Fruit fly (Drosophila melanogaster) whole organism, embryonic: ENCODE measurements around the gene CG42823.

Experiments
- ATbp ChIP-seq: fragments of 200-800 bp; sonication (Bioruptor generic); optimal IDR thresholded peaks from 2 replicates; lab custom pipeline; 2017; ENCODE audit warnings: missing biosample characterization, mild to moderate bottlenecking, missing genetic modification characterization, missing genetic modification reagents
- BEAF-32 ChIP-seq: fragments of 200-800 bp; sonication (Bioruptor generic); optimal IDR thresholded peaks from 3 replicates; lab custom pipeline; 2017; ENCODE audit warnings: missing biosample characterization, missing genetic modification characterization, mild to moderate bottlenecking, moderate library complexity, missing genetic modification reagents
- CG11504 ChIP-seq: fragments of 200-800 bp; sonication (Bioruptor generic); optimal IDR thresholded peaks from 3 replicates; lab custom pipeline; 2019; ENCODE audit warnings: missing biosample characterization, mild to moderate bottlenecking, missing genetic modification characterization, moderate library complexity
- CG12299 ChIP-seq: fragments of 200-800 bp; sonication (Bioruptor generic); optimal IDR thresholded peaks from 2 replicates; lab custom pipeline; 2018; ENCODE audit warnings: missing biosample characterization, mild to moderate bottlenecking, missing genetic modification characterization
- CG13624 ChIP-seq: fragments of 200-800 bp; sonication (Bioruptor generic); optimal IDR thresholded peaks from 2 replicates; lab custom pipeline; 2016; ENCODE audit warnings: missing biosample characterization, missing genetic modification characterization
- CG13894 ChIP-seq: fragments of 200-800 bp; sonication (Bioruptor generic); optimal IDR thresholded peaks from 3 replicates; lab custom pipeline; 2018; ENCODE audit warnings: missing biosample characterization, mild to moderate bottlenecking, missing genetic modification characterization, moderate library complexity
- CG14965 ChIP-seq: fragments of 200-800 bp; sonication (Bioruptor generic); optimal IDR thresholded peaks from 2 replicates; lab custom pipeline; 2016; ENCODE audit warnings: missing biosample characterization, missing genetic modification characterization, borderline replicate concordance
- CG15514 ChIP-seq: fragments of 200-800 bp; sonication (Bioruptor generic); optimal IDR thresholded peaks from 3 replicates; lab custom pipeline; 2017; ENCODE audit warnings: missing biosample characterization, missing genetic modification characterization, mild to moderate bottlenecking, moderate library complexity, missing genetic modification reagents
- CG17361 ChIP-seq: fragments of 200-800 bp; sonication (Bioruptor generic); IDR thresholded peaks from 3 replicates; pipeline ENCODE4 v1.3.6; 2022; ENCODE audit warnings: missing biosample characterization, missing genetic modification characterization
- CG1792 ChIP-seq: fragments of 200-800 bp; sonication (Bioruptor generic); optimal IDR thresholded peaks from 2 replicates; lab custom pipeline; 2016; ENCODE audit warnings: missing biosample characterization, missing genetic modification characterization
- CG18262 ChIP-seq: fragments of 200-800 bp; optimal IDR thresholded peaks from 3 replicates; lab custom pipeline; 2019; ENCODE audit warnings: missing biosample characterization, mild to moderate bottlenecking, missing genetic modification characterization, moderate library complexity
- CG31388 ChIP-seq: fragments of 200-800 bp; sonication (Bioruptor generic); optimal IDR thresholded peaks from 2 replicates; lab custom pipeline; 2016; ENCODE audit warnings: missing biosample characterization, missing genetic modification characterization
- CG31441 ChIP-seq: fragments of 200-800 bp; sonication (Bioruptor generic); IDR thresholded peaks from 2 replicates; pipeline ENCODE4 v1.3.6; 2022; ENCODE audit warnings: missing biosample characterization, missing genetic modification characterization
- CG33557 ChIP-seq: fragments of 200-800 bp; sonication (Bioruptor generic); optimal IDR thresholded peaks from 2 replicates; lab custom pipeline; 2019; ENCODE audit warnings: missing biosample characterization, mild to moderate bottlenecking, missing genetic modification characterization, moderate library complexity
- CG4617 ChIP-seq: fragments of 200-800 bp; sonication (Bioruptor generic); optimal IDR thresholded peaks from 3 replicates; lab custom pipeline; 2016; ENCODE audit warnings: missing biosample characterization, missing genetic modification characterization, borderline replicate concordance
- CG4820 ChIP-seq: fragments of 200-800 bp; sonication (Bioruptor generic); optimal IDR thresholded peaks from 3 replicates; lab custom pipeline; 2016; ENCODE audit warnings: missing biosample characterization, missing genetic modification characterization
- CG4854 ChIP-seq: fragments of 200-800 bp; sonication (Bioruptor generic); optimal IDR thresholded peaks from 2 replicates; lab custom pipeline; 2016; ENCODE audit warnings: missing biosample characterization, missing genetic modification characterization, inconsistent platforms
- CG7271 ChIP-seq: fragments of 200-800 bp; sonication (Bioruptor generic); optimal IDR thresholded peaks from 2 replicates; lab custom pipeline; 2018; ENCODE audit warnings: missing biosample characterization, mild to moderate bottlenecking, missing genetic modification characterization, moderate library complexity
- CG7357 ChIP-seq: fragments of 200-800 bp; sonication (Bioruptor generic); IDR thresholded peaks from 3 replicates; pipeline ENCODE4 v1.3.6; 2022; ENCODE audit warnings: missing biosample characterization, missing genetic modification characterization
- CG8281 ChIP-seq: fragments of 200-800 bp; sonication (Bioruptor generic); optimal IDR thresholded peaks from 2 replicates; lab custom pipeline; 2018; ENCODE audit warnings: missing biosample characterization, mild to moderate bottlenecking, missing genetic modification characterization, moderate library complexity
- CG8478 ChIP-seq: fragments of >200 bp; optimal IDR thresholded peaks from 2 replicates; lab custom pipeline; 2018
- CHES-1-like ChIP-seq: fragments of 200-800 bp; sonication (Bioruptor generic); optimal IDR thresholded peaks from 2 replicates; lab custom pipeline; 2016; ENCODE audit warnings: missing biosample characterization, missing genetic modification characterization
- Dip2 ChIP-seq: fragments of 200-800 bp; sonication (Bioruptor generic); IDR thresholded peaks from 2 replicates; pipeline ENCODE4 v1.3.6; 2022; ENCODE audit warnings: missing biosample characterization, missing genetic modification characterization
- Dp ChIP-seq: fragments of 200-800 bp; sonication (Bioruptor generic); optimal IDR thresholded peaks from 2 replicates; lab custom pipeline; 2018; ENCODE audit warnings: missing biosample characterization, mild to moderate bottlenecking, missing genetic modification characterization, moderate library complexity
- Ets65A ChIP-seq: fragments of 200-800 bp; sonication (Bioruptor generic); peaks from one replicate; lab custom pipeline; 2016; ENCODE audit warnings: missing biosample characterization, missing genetic modification characterization
- Fer3 ChIP-seq: fragments of 200-800 bp; sonication (Bioruptor generic); optimal IDR thresholded peaks from 2 replicates; lab custom pipeline; 2018; ENCODE audit warnings: missing biosample characterization, mild to moderate bottlenecking, missing genetic modification characterization, moderate library complexity
- Hr51 ChIP-seq, 2 experiments: fragments of 200-800 bp; sonication (Bioruptor generic); optimal IDR thresholded peaks; 2 replicates in 1 of 2; 3 replicates in 1 of 2; lab custom pipeline; 2016 to 2018; ENCODE audit warnings: missing biosample characterization in 2 of 2, missing genetic modification characterization in 2 of 2, mild to moderate bottlenecking in 1 of 2, moderate library complexity in 1 of 2
- Nf-YB ChIP-seq: fragments of 200-800 bp; sonication (Bioruptor generic); optimal IDR thresholded peaks from 3 replicates; lab custom pipeline; 2019; ENCODE audit warnings: missing biosample characterization, mild to moderate bottlenecking, missing genetic modification characterization, moderate library complexity
- Spps ChIP-seq: fragments of 200-800 bp; sonication (Bioruptor generic); optimal IDR thresholded peaks from 2 replicates; lab custom pipeline; 2018; ENCODE audit warnings: missing biosample characterization, mild to moderate bottlenecking, missing genetic modification characterization
- Stat92E ChIP-seq, 3 experiments: fragments of >200 bp in 2 of 3; fragments of 200-800 bp in 1 of 3; sonication (Bioruptor generic) in 1 of 3; optimal IDR thresholded peaks; 2 replicates each; lab custom pipeline; 2017 to 2019; ENCODE audit warnings: missing biosample characterization in 3 of 3, missing genetic modification characterization in 3 of 3, mild to moderate bottlenecking in 1 of 3, moderate library complexity in 1 of 3
- caup ChIP-seq: fragments of 200-800 bp; sonication (Bioruptor generic); optimal IDR thresholded peaks from 3 replicates; lab custom pipeline; 2017; ENCODE audit warnings: missing biosample characterization, mild to moderate bottlenecking, missing genetic modification characterization, moderate library complexity; ENCODE audit not compliant: severe bottlenecking
- chn ChIP-seq: fragments of 200-800 bp; sonication (Bioruptor generic); optimal IDR thresholded peaks from 2 replicates; lab custom pipeline; 2016; ENCODE audit warnings: missing biosample characterization, missing genetic modification characterization
- croc ChIP-seq: fragments of 200-800 bp; sonication (Bioruptor generic); conservative IDR thresholded peaks from 3 replicates; pipeline ENCODE4 v1.3.6; 2022; ENCODE audit warnings: missing biosample characterization, missing genetic modification characterization
- crol ChIP-seq: fragments of 200-800 bp; sonication (Bioruptor generic); IDR thresholded peaks from 2 replicates; pipeline ENCODE4 v1.3.6; 2022; ENCODE audit warnings: missing biosample characterization, missing genetic modification characterization
- dmrt11E ChIP-seq: fragments of 200-800 bp; sonication (Bioruptor generic); optimal IDR thresholded peaks from 3 replicates; lab custom pipeline; 2018; ENCODE audit warnings: missing biosample characterization, mild to moderate bottlenecking, missing genetic modification characterization, moderate library complexity
- fru ChIP-seq: fragments of >200 bp; optimal IDR thresholded peaks from 2 replicates; lab custom pipeline; 2017
- ftz-f1 ChIP-seq: fragments of 200-800 bp; sonication (Bioruptor generic); optimal IDR thresholded peaks from 2 replicates; lab custom pipeline; 2016; ENCODE audit warnings: missing biosample characterization, missing genetic modification characterization
- grn ChIP-seq: fragments of 200-800 bp; sonication (Bioruptor generic); optimal IDR thresholded peaks from 3 replicates; lab custom pipeline; 2017; ENCODE audit warnings: missing biosample characterization, missing genetic modification characterization
- ken ChIP-seq: fragments of 200-800 bp; sonication (Bioruptor generic); IDR thresholded peaks from 3 replicates; pipeline ENCODE4 v1.3.6; 2022; ENCODE audit warnings: missing biosample characterization, missing genetic modification characterization
- pb ChIP-seq: fragments of 200-800 bp; sonication (Bioruptor generic); optimal IDR thresholded peaks from 3 replicates; lab custom pipeline; 2016; ENCODE audit warnings: missing biosample characterization, missing genetic modification characterization
- rib ChIP-seq: fragments of 200-800 bp; sonication (Bioruptor generic); IDR thresholded peaks from 2 replicates; pipeline ENCODE4 v1.3.6; 2022; ENCODE audit warnings: missing biosample characterization, missing genetic modification characterization
- sc ChIP-seq, 3 experiments: fragments of >200 bp in 2 of 3; fragments of 200-800 bp in 1 of 3; sonication (Bioruptor generic) in 1 of 3; optimal IDR thresholded peaks; 2 replicates in 2 of 3; 3 replicates in 1 of 3; lab custom pipeline; 2017; ENCODE audit warnings: mild to moderate bottlenecking in 1 of 3, missing biosample characterization in 1 of 3, missing genetic modification characterization in 1 of 3, missing genetic modification reagents in 1 of 3
- sim ChIP-seq: fragments of 200-800 bp; sonication (Bioruptor generic); IDR thresholded peaks from 2 replicates; pipeline ENCODE4 v1.3.6; 2022; ENCODE audit warnings: missing biosample characterization, missing genetic modification characterization
- slou ChIP-seq: fragments of 200-800 bp; sonication (Bioruptor generic); optimal IDR thresholded peaks from 3 replicates; lab custom pipeline; 2016; ENCODE audit warnings: missing biosample characterization, missing genetic modification characterization
- sr ChIP-seq: fragments of 200-800 bp; sonication (Bioruptor generic); IDR thresholded peaks from 3 replicates; pipeline ENCODE4 v1.3.6; 2022; ENCODE audit warnings: missing biosample characterization, missing genetic modification characterization
- tna ChIP-seq: fragments of 200-800 bp; sonication (Bioruptor generic); IDR thresholded peaks from 2 replicates; pipeline ENCODE4 v1.3.6; 2022; ENCODE audit warnings: missing biosample characterization, missing genetic modification characterization; ENCODE audit not compliant: partially characterized antibody
- tup ChIP-seq: fragments of 200-800 bp; sonication (Bioruptor generic); optimal IDR thresholded peaks from 2 replicates; lab custom pipeline; 2016; ENCODE audit warnings: missing biosample characterization, mild to moderate bottlenecking, missing genetic modification characterization, moderate library complexity
- yki ChIP-seq: fragments of >200 bp; optimal IDR thresholded peaks from 3 replicates; lab custom pipeline; 2018
- zfh1 ChIP-seq: fragments of 200-800 bp; sonication (Bioruptor generic); IDR thresholded peaks from 3 replicates; pipeline ENCODE4 v1.3.6; 2022; ENCODE audit warnings: missing biosample characterization, missing genetic modification characterization

The CG42823 gene

DNA sequence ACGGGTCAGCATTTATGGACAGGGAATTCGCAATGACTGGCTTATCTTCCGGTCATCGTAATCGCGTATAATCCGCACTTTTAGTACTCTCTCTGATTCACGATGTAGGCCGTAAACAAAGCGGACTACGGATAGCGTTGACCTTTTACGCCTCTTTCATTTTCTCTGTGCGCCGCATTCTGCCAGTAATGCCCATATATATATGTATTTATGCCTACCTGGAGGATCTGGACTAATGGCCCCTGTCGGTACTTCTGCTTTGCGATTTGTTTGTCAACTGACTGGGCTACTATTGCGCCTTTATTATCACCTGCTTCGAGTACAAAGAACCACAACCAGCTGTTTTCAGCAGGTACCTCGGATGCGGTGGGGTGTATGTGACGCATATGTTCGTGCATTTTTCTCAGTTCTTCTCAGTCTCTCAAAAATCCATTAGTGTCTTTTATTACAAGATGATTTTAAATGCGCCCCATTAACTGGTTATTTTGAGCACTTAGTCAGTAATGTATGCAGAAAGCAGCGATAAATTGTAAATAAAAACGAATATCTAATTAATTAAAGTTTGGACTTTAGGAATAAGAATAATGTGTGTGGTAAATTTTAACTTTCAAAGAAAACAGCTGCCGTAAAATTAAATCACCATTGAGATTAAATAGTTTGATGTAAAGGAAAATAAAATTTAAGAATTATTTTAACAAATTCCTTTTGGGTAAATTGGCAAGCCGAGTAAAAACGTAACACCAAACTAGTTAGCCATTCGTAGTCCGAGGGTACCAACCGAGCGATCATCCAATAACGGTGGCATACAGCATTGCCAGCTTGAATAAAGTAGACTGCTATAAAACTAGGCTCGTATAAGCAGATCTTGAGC, 10.4 kb downstream of the CG42823 start, which contains the start of gene CREG (continued):
- TF ChIP-seq CG11504 (tag; lab: Kevin White, UChicago): peak; percentile 49
- no peak for TF ChIP-seq sim (GFP tag; lab: Robert Waterston, UW)
- TF ChIP-seq caup (GFP tag; lab: Kevin White, UChicago): no peak
- peak; percentile 9 for TF ChIP-seq CG33557 (GFP tag; lab: Kevin White, UChicago)
- no peak for TF ChIP-seq pb (GFP tag; lab: Kevin White, UChicago)
- TF ChIP-seq CG8281 (tag; lab: Kevin White, UChicago): no peak
- no peak for TF ChIP-seq slou
- TF ChIP-seq ken (GFP tag; lab: Robert Waterston, UW): no peak
- TF ChIP-seq ATbp: no peak
- TF ChIP-seq Spps (tag; lab: Kevin White, UChicago): no peak
- TF ChIP-seq ftz-f1 (GFP tag; lab: Kevin White, UChicago): no peak
- TF ChIP-seq CG12299 (tag; lab: Kevin White, UChicago): no peak
- TF ChIP-seq CG4820: peak; percentile 8
- TF ChIP-seq CG31441 (GFP tag; lab: Robert Waterston, UW): peak; percentile 36; the same call in 1 of the 2 replicates
- no peak for TF ChIP-seq CG13894 (tag; lab: Kevin White, UChicago)
- no peak for TF ChIP-seq tna (GFP tag; lab: Robert Waterston, UW)
- TF ChIP-seq CG14965 (GFP tag; lab: Kevin White, UChicago): no peak
- no peak for TF ChIP-seq CG4854 (GFP tag; lab: Kevin White, UChicago)
- no peak for TF ChIP-seq CG8478 (lab: Kevin White, UChicago)
- TF ChIP-seq yki (lab: Kevin White, UChicago): no peak
- TF ChIP-seq CG1792: no peak
- no peak for TF ChIP-seq BEAF-32 (GFP tag; lab: Kevin White, UChicago)
- TF ChIP-seq dmrt11E (tag; lab: Kevin White, UChicago): no peak
- no peak for TF ChIP-seq croc (GFP tag; lab: Robert Waterston, UW)
- TF ChIP-seq CG13624 (GFP tag; lab: Kevin White, UChicago): no peak
- TF ChIP-seq CHES-1-like (GFP tag; lab: Kevin White, UChicago): no peak
- TF ChIP-seq sr (GFP tag; lab: Robert Waterston, UW): no peak
- peak; percentile 72; the same call in 2 of the 3 replicates for TF ChIP-seq CG17361 (GFP tag; lab: Robert Waterston, UW)
- TF ChIP-seq CG31388 (GFP tag; lab: Kevin White, UChicago): no peak
- TF ChIP-seq Dp (GFP tag; lab: Kevin White, UChicago): no peak
- no peak for TF ChIP-seq CG4617 (GFP tag; lab: Kevin White, UChicago)
- no peak for TF ChIP-seq fru (lab: Kevin White, UChicago)
- TF ChIP-seq Dip2 (GFP tag; lab: Robert Waterston, UW): no peak
- 0 out of 3 replicates have a peak, but pooled peaks have one; percentile 38 for TF ChIP-seq zfh1
- no peak for TF ChIP-seq rib
- peak; percentile 0 for TF ChIP-seq chn (GFP tag; lab: Kevin White, UChicago)
- no peak for TF ChIP-seq sc (optimal IDR thresholded peaks at IDR 0.05; lab: Kevin White, UChicago)
- TF ChIP-seq sc (GFP tag; optimal IDR thresholded peaks at IDR 0.05; lab: Kevin White, UChicago): peak; percentile 35
- no peak for TF ChIP-seq CG15514 (GFP tag; lab: Kevin White, UChicago)
- no peak for TF ChIP-seq tup (GFP tag; lab: Kevin White, UChicago)
- peak; percentile 47 for TF ChIP-seq CG18262 (tag; lab: Kevin White, UChicago)
- TF ChIP-seq crol: no peak
- no peak for TF ChIP-seq CG7271 (tag; lab: Kevin White, UChicago)
- peak; percentile 35 for TF ChIP-seq grn
- peak; percentile 2 for TF ChIP-seq Ets65A
- no peak for TF ChIP-seq Fer3
- TF ChIP-seq Stat92E (GFP tag; optimal IDR thresholded peaks at IDR 0.05; lab: Kevin White, UChicago): no peak
- TF ChIP-seq Hr51 (GFP tag; optimal IDR thresholded peaks at IDR 0.05; lab: Kevin White, UChicago): peak in 1 of 2 experiments; percentile 15
- TF ChIP-seq Nf-YB: no peak
- no peak for TF ChIP-seq CG7357 (GFP tag; lab: Robert Waterston, UW)
